Worm (Caenorhabditis elegans) whole organism, L1 larva: Measurements from ENCODE around the gene R02F2.8.

ENCODE experiments used
- C16A3.4 ChIP-seq: fragments of 150-350 bp; optimal IDR thresholded peaks from 2 replicates; lab custom pipeline; 2014; ENCODE audit warnings: missing biosample characterization, missing genetic modification characterization
- ceh-82 ChIP-seq, 3 experiments: fragments of 150-350 bp in 1 of 3; sonication (generic microtip) in 2 of 3; optimal IDR thresholded peaks; 2 replicates each; lab custom pipeline; 2014 to 2017; ENCODE audit warnings: missing biosample characterization in 3 of 3, missing genetic modification characterization in 3 of 3
- elt-3 ChIP-seq, 6 experiments: fragments of 150-350 bp in 1 of 6; sonication (generic microtip); optimal IDR thresholded peaks; 2 replicates each; lab custom pipeline; 2017 to 2018; ENCODE audit warnings: missing biosample characterization in 6 of 6, missing genetic modification characterization in 6 of 6, inconsistent platforms in 1 of 6
- jun-1 ChIP-seq: fragments of 150-350 bp; optimal IDR thresholded peaks from 2 replicates; lab custom pipeline; 2014; ENCODE audit warnings: missing biosample characterization, missing genetic modification reagents, missing genetic modification characterization
- lin-15B ChIP-seq: fragments of 150-350 bp; sonication (generic microtip); optimal IDR thresholded peaks from 3 replicates; lab custom pipeline; 2014; ENCODE audit warnings: missing biosample characterization, missing genetic modification characterization
- lin-39 ChIP-seq: fragments of 150-350 bp; optimal IDR thresholded peaks from 2 replicates; lab custom pipeline; 2014; ENCODE audit warnings: missing biosample characterization, missing genetic modification reagents, missing genetic modification characterization
- skn-1 ChIP-seq: fragments of 150-350 bp; optimal IDR thresholded peaks from 2 replicates; lab custom pipeline; 2014; ENCODE audit warnings: missing biosample characterization, missing genetic modification characterization
- snpc-4 ChIP-seq: fragments of 150-350 bp; optimal IDR thresholded peaks from 2 replicates; lab custom pipeline; 2014; ENCODE audit warnings: missing biosample characterization, missing genetic modification characterization

ce11 chrIII:5503669-5504068 lies 8.6 kb upstream of the R02F2.8 start:
- TF ChIP-seq ceh-82 (tag; optimal IDR thresholded peaks at IDR 0.05; lab: Kevin White, UChicago) (no peak), C16A3.4 (no peak), elt-3 (tag; optimal IDR thresholded peaks at IDR 0.05; lab: Kevin White, UChicago) (no peak), lin-39 (no peak), lin-15B (tag; lab: Kevin White, UChicago) (no peak), snpc-4 (tag; lab: Kevin White, UChicago) (no peak), skn-1 (tag; lab: Kevin White, UChicago) (no peak), jun-1 (tag; lab: Kevin White, UChicago) (no peak)
